Worm (Caenorhabditis elegans) whole organism, L1 larva: Measurements from ENCODE around the gene F23D12.3.

Experiments used
- C04F5.9 ChIP-seq: sonication (generic microtip); optimal IDR thresholded peaks from 2 replicates; lab custom pipeline; 2016; ENCODE audit warnings: missing genetic modification characterization, missing compliant biosample characterization
- aly-2 ChIP-seq: fragments of 150-350 bp; optimal IDR thresholded peaks from 2 replicates; lab custom pipeline; 2014; ENCODE audit warnings: missing biosample characterization, missing genetic modification characterization
- blmp-1 ChIP-seq: fragments of 150-350 bp; optimal IDR thresholded peaks from 2 replicates; lab custom pipeline; 2014; ENCODE audit warnings: missing biosample characterization, missing genetic modification characterization
- lin-15B ChIP-seq: fragments of 150-350 bp; sonication (generic microtip); optimal IDR thresholded peaks from 3 replicates; lab custom pipeline; 2014; ENCODE audit warnings: missing biosample characterization, missing genetic modification characterization
- mdl-1 ChIP-seq, 2 experiments: fragments of 150-350 bp; optimal IDR thresholded peaks; 2 replicates each; lab custom pipeline; 2014 to 2017; ENCODE audit warnings: missing biosample characterization in 2 of 2, missing genetic modification characterization in 2 of 2, inconsistent platforms in 1 of 2
- mep-1 ChIP-seq: fragments of 150-350 bp; optimal IDR thresholded peaks from 2 replicates; lab custom pipeline; 2014; ENCODE audit warnings: missing biosample characterization, missing genetic modification characterization
- nhr-12 ChIP-seq: sonication (generic microtip); optimal IDR thresholded peaks from 2 replicates; lab custom pipeline; 2017; ENCODE audit warnings: missing biosample characterization, missing genetic modification characterization
- snpc-4 ChIP-seq: fragments of 150-350 bp; optimal IDR thresholded peaks from 2 replicates; lab custom pipeline; 2014; ENCODE audit warnings: missing biosample characterization, missing genetic modification characterization
- sox-4 ChIP-seq: sonication (generic microtip); optimal IDR thresholded peaks from 2 replicates; lab custom pipeline; 2016; ENCODE audit warnings: missing genetic modification characterization, missing compliant biosample characterization
- ztf-11 ChIP-seq, 2 experiments: sonication (generic microtip); optimal IDR thresholded peaks; 2 replicates each; lab custom pipeline; 2016 to 2017; ENCODE audit warnings: missing genetic modification characterization in 2 of 2, missing biosample characterization in 1 of 2, missing compliant biosample characterization in 1 of 2

ce11 chrX:14486503-14486902 lies 44.1 kb downstream of the F23D12.3 start:
- TF ChIP-seq nhr-12 (tag; lab: Kevin White, UChicago) (no peak), aly-2 (tag; lab: Kevin White, UChicago) (no peak), sox-4 (no peak), lin-15B (tag; lab: Kevin White, UChicago) (no peak), C04F5.9 (tag; lab: Kevin White, UChicago) (no peak), mdl-1 (tag; optimal IDR thresholded peaks at IDR 0.05; lab: Kevin White, UChicago) (no peak), mep-1 (tag; lab: Kevin White, UChicago) (no peak), blmp-1 (tag; lab: Kevin White, UChicago) (peak; percentile 16), snpc-4 (tag; lab: Kevin White, UChicago) (no peak), ztf-11 (tag; optimal IDR thresholded peaks at IDR 0.05; lab: Kevin White, UChicago) (no peak)
